1 fruit fly cellular context compared by ENCODE assay signal in the genomic region with DNA sequence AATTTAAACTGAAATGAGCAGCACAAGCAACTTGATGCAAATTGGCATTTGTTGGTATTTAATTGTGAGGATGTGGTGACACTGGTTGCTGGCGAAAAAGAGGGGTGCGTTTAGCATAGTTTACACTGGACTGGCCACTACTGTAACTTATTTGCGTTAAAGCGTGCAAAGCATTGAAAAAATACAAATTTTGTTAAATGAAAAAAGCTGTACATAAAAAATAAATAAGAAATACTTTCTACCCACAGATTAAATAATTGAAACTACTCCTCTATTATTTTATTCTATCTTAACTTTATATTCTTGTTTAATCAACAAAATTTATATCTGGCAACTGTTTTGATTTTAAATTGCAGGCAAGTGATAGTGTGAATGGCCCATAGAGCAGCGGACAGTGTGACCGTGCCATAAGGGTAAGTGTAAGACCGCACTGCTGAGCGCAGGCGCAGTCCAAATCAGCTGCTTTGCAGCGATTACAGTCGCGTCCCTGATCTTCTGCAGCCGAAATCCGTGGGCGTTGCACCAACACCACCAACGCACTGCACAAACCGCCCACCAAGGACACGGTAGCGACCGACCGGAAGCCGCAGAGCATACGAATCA.
TF ChIP-seq lines count a peak whose summit lies in the region.

A gene (minus strand): TSS at position 51 of the 603 bp plus-strand sequence.
A gene (plus strand): TSS at position 306 of the 603 bp plus-strand sequence.

TF ChIP-seq in whole organism, embryonic, 481 proteins besides CTCF, POLR2A, EP300 and RAD21 (continued from another document and continues in another):
- TF ChIP-seq pnt (GFP tag; optimal IDR thresholded peaks at IDR 0.05; lab: Kevin White, UChicago), result peak; percentile 73
- no peak for TF ChIP-seq emc (GFP tag; optimal IDR thresholded peaks at IDR 0.05; lab: Kevin White, UChicago)
- no peak for TF ChIP-seq CG7928 (GFP tag; optimal IDR thresholded peaks at IDR 0.05; lab: Kevin White, UChicago)
- peak; percentile 7 for TF ChIP-seq CG4617 (GFP tag; optimal IDR thresholded peaks at IDR 0.05; lab: Kevin White, UChicago; ENCODE audit: borderline replicate concordance)
- peak; percentile 15 for TF ChIP-seq run (tag; optimal IDR thresholded peaks at IDR 0.05; lab: Kevin White, UChicago)
- no peak for TF ChIP-seq disco-r (GFP tag; optimal IDR thresholded peaks at IDR 0.05; lab: Kevin White, UChicago)
- no peak for TF ChIP-seq CG15514 (GFP tag; optimal IDR thresholded peaks at IDR 0.05; lab: Kevin White, UChicago)
- TF ChIP-seq Dip3 (GFP tag; optimal IDR thresholded peaks at IDR 0.05; lab: Kevin White, UChicago), result peak; percentile 8
- TF ChIP-seq CG6254 (GFP tag; optimal IDR thresholded peaks at IDR 0.05; lab: Kevin White, UChicago), result no peak
- TF ChIP-seq Myb (GFP tag; optimal IDR thresholded peaks at IDR 0.05; lab: Kevin White, UChicago), result peak; percentile 25
- peak; percentile 35; the same call in 1 of the 2 replicates for TF ChIP-seq Dref (GFP tag; IDR thresholded peaks at IDR 0.05; lab: Robert Waterston, UW)
- TF ChIP-seq slou (GFP tag; optimal IDR thresholded peaks at IDR 0.05; lab: Kevin White, UChicago), result peak; percentile 50
- no peak for TF ChIP-seq Lim3 (GFP tag; IDR thresholded peaks at IDR 0.05; lab: Robert Waterston, UW)
- TF ChIP-seq HmgD (GFP tag; optimal IDR thresholded peaks at IDR 0.05; lab: Kevin White, UChicago), result no peak
- peak; percentile 41; the same call in 1 of the 2 replicates for TF ChIP-seq ttk (GFP tag; IDR thresholded peaks at IDR 0.05; lab: Robert Waterston, UW)
- TF ChIP-seq cwo (GFP tag; optimal IDR thresholded peaks at IDR 0.05; lab: Kevin White, UChicago), result no peak
- no peak for TF ChIP-seq pb (GFP tag; optimal IDR thresholded peaks at IDR 0.05; lab: Kevin White, UChicago)
- no peak for TF ChIP-seq CG11398 (GFP tag; optimal IDR thresholded peaks at IDR 0.05; lab: Kevin White, UChicago)
- peak; percentile 55 for TF ChIP-seq CG8388 (GFP tag; optimal IDR thresholded peaks at IDR 0.05; lab: Kevin White, UChicago)
- 0 out of 2 replicates have a peak, but pooled peaks have one; percentile 22 for TF ChIP-seq Poxn (GFP tag; IDR thresholded peaks at IDR 0.05; lab: Robert Waterston, UW)
- peak; percentile 79 for TF ChIP-seq sug (tag; optimal IDR thresholded peaks at IDR 0.05; lab: Kevin White, UChicago)
- TF ChIP-seq wek (GFP tag; optimal IDR thresholded peaks at IDR 0.05; lab: Kevin White, UChicago), result no peak
- TF ChIP-seq CG31224 (GFP tag; IDR thresholded peaks at IDR 0.05; lab: Robert Waterston, UW), result peak; percentile 49
- no peak for TF ChIP-seq NK7.1 (GFP tag; optimal IDR thresholded peaks at IDR 0.05; lab: Kevin White, UChicago)
- TF ChIP-seq abd-A (tag; optimal IDR thresholded peaks at IDR 0.05; lab: Kevin White, UChicago), result no peak
- no peak for TF ChIP-seq btn (GFP tag; optimal IDR thresholded peaks at IDR 0.05; lab: Kevin White, UChicago)
- no peak for TF ChIP-seq CG12219 (GFP tag; optimal IDR thresholded peaks at IDR 0.05; lab: Kevin White, UChicago)
- peak; percentile 57 for TF ChIP-seq nerfin-1 (tag; optimal IDR thresholded peaks at IDR 0.05; lab: Kevin White, UChicago)
- TF ChIP-seq CG14860 (GFP tag; IDR thresholded peaks at IDR 0.05; lab: Robert Waterston, UW; ENCODE audit: partially characterized antibody), result no peak
- no peak for TF ChIP-seq fd64A (GFP tag; optimal IDR thresholded peaks at IDR 0.05; lab: Kevin White, UChicago)
- TF ChIP-seq CG7839 (tag; optimal IDR thresholded peaks at IDR 0.05; lab: Kevin White, UChicago), result no peak
- TF ChIP-seq CG31441 (GFP tag; IDR thresholded peaks at IDR 0.05; lab: Robert Waterston, UW), result no peak; the same call in 1 of the 2 replicates
- no peak for TF ChIP-seq CG2129 (GFP tag; IDR thresholded peaks at IDR 0.05; lab: Robert Waterston, UW; ENCODE audit: partially characterized antibody)
- TF ChIP-seq CG11696 (GFP tag; IDR thresholded peaks at IDR 0.05; lab: Robert Waterston, UW), result no peak
- TF ChIP-seq dmrt11E (tag; optimal IDR thresholded peaks at IDR 0.05; lab: Kevin White, UChicago), result peak; percentile 72
- TF ChIP-seq CG13424 (tag; optimal IDR thresholded peaks at IDR 0.05; lab: Kevin White, UChicago), result peak; percentile 79
- TF ChIP-seq ci (GFP tag; IDR thresholded peaks at IDR 0.05; lab: Robert Waterston, UW), result 0 out of 3 replicates have a peak, but pooled peaks have one; percentile 5
- peak; percentile 45 for TF ChIP-seq CG3995 (GFP tag; optimal IDR thresholded peaks at IDR 0.05; lab: Kevin White, UChicago)
- no peak for TF ChIP-seq Stat92E (GFP tag; optimal IDR thresholded peaks at IDR 0.05; lab: Kevin White, UChicago)
- no peak for TF ChIP-seq zen2 (GFP tag; IDR thresholded peaks at IDR 0.05; lab: Robert Waterston, UW; ENCODE audit: partially characterized antibody)
- no peak for TF ChIP-seq Sox102F (GFP tag; optimal IDR thresholded peaks at IDR 0.05; lab: Kevin White, UChicago)
- TF ChIP-seq lov (optimal IDR thresholded peaks at IDR 0.05; lab: Kevin White, UChicago), result no peak
- TF ChIP-seq lov (GFP tag; IDR thresholded peaks at IDR 0.05; lab: Robert Waterston, UW), result no peak
- TF ChIP-seq Abd-B (GFP tag; optimal IDR thresholded peaks at IDR 0.05; lab: Kevin White, UChicago), result peak; percentile 82
- no peak for TF ChIP-seq CG16813 (GFP tag; IDR thresholded peaks at IDR 0.05; lab: Robert Waterston, UW; ENCODE audit: partially characterized antibody)
- peak; percentile 32; the same call in 1 of the 2 replicates for TF ChIP-seq E2f1 (GFP tag; IDR thresholded peaks at IDR 0.05; lab: Robert Waterston, UW)
- TF ChIP-seq CG13123 (GFP tag; optimal IDR thresholded peaks at IDR 0.05; lab: Kevin White, UChicago), result peak; percentile 32
- TF ChIP-seq Hr51 (GFP tag; optimal IDR thresholded peaks at IDR 0.05; lab: Kevin White, UChicago), result peak in 1 of 2 experiments; percentile 25
- TF ChIP-seq ewg (GFP tag; optimal IDR thresholded peaks at IDR 0.05; lab: Kevin White, UChicago), result peak; percentile 99
- TF ChIP-seq Meics (GFP tag; optimal IDR thresholded peaks at IDR 0.05; lab: Kevin White, UChicago), result peak; percentile 68
- TF ChIP-seq Fer3 (tag; optimal IDR thresholded peaks at IDR 0.05; lab: Kevin White, UChicago), result peak; percentile 50
- no peak for TF ChIP-seq CG14965 (GFP tag; optimal IDR thresholded peaks at IDR 0.05; lab: Kevin White, UChicago; ENCODE audit: borderline replicate concordance)
- TF ChIP-seq rib (GFP tag; IDR thresholded peaks at IDR 0.05; lab: Robert Waterston, UW), result no peak
- no peak for TF ChIP-seq Doc3 (GFP tag; IDR thresholded peaks at IDR 0.05; lab: Robert Waterston, UW; ENCODE audit: partially characterized antibody)
- TF ChIP-seq CG11093 (GFP tag; IDR thresholded peaks at IDR 0.05; lab: Robert Waterston, UW), result peak; percentile 63; the same call in 2 of the 3 replicates
- TF ChIP-seq C15 (GFP tag; IDR thresholded peaks at IDR 0.05; lab: Robert Waterston, UW), result 0 out of 3 replicates have a peak, but pooled peaks have one; percentile 31
- TF ChIP-seq CG13624 (GFP tag; optimal IDR thresholded peaks at IDR 0.05; lab: Kevin White, UChicago), result peak; percentile 28
- no peak for TF ChIP-seq CG2678 (tag; optimal IDR thresholded peaks at IDR 0.05; lab: Kevin White, UChicago)
- TF ChIP-seq CG4854 (GFP tag; optimal IDR thresholded peaks at IDR 0.05; lab: Kevin White, UChicago), result no peak
- TF ChIP-seq pita (GFP tag; optimal IDR thresholded peaks at IDR 0.05; lab: Kevin White, UChicago), result no peak
- peak; percentile 88 for TF ChIP-seq CoRest (tag; optimal IDR thresholded peaks at IDR 0.05; lab: Kevin White, UChicago)
- TF ChIP-seq CG9876 (GFP tag; optimal IDR thresholded peaks at IDR 0.05; lab: Kevin White, UChicago), result no peak
- TF ChIP-seq sens (GFP tag; lab: Kevin White, UChicago), result peak; percentile 91
- TF ChIP-seq CG15073 (GFP tag; optimal IDR thresholded peaks at IDR 0.05; lab: Kevin White, UChicago), result peak; percentile 98
- TF ChIP-seq sima (GFP tag; optimal IDR thresholded peaks at IDR 0.05; lab: Kevin White, UChicago), result peak; percentile 21
- no peak for TF ChIP-seq crol (GFP tag; IDR thresholded peaks at IDR 0.05; lab: Robert Waterston, UW)
- TF ChIP-seq NFAT (GFP tag; IDR thresholded peaks at IDR 0.05; lab: Robert Waterston, UW), result 0 out of 2 replicates have a peak, but pooled peaks have one; percentile 15
- no peak for TF ChIP-seq Hr78 (GFP tag; optimal IDR thresholded peaks at IDR 0.05; lab: Kevin White, UChicago)
- no peak; the same call in 1 of the 2 replicates for TF ChIP-seq E2f2 (GFP tag; IDR thresholded peaks at IDR 0.05; lab: Robert Waterston, UW)
- TF ChIP-seq CG17359 (tag; optimal IDR thresholded peaks at IDR 0.05; lab: Kevin White, UChicago), result no peak
- peak; percentile 43; the same call in 1 of the 3 replicates for TF ChIP-seq CG34422 (GFP tag; IDR thresholded peaks at IDR 0.05; lab: Robert Waterston, UW)
- peak; percentile 88 for TF ChIP-seq Med (GFP tag; lab: Kevin White, UChicago)
- TF ChIP-seq CG15269 (tag; optimal IDR thresholded peaks at IDR 0.05; lab: Kevin White, UChicago), result no peak
- TF ChIP-seq Lpt (GFP tag; optimal IDR thresholded peaks at IDR 0.05; lab: Kevin White, UChicago), result no peak
- TF ChIP-seq en (GFP tag; optimal IDR thresholded peaks at IDR 0.05; lab: Kevin White, UChicago), result no peak
- no peak for TF ChIP-seq CG17568 (GFP tag; optimal IDR thresholded peaks at IDR 0.05; lab: Kevin White, UChicago)
- peak; percentile 50 for TF ChIP-seq CG4820 (GFP tag; optimal IDR thresholded peaks at IDR 0.05; lab: Kevin White, UChicago)
- no peak for TF ChIP-seq nau (GFP tag; optimal IDR thresholded peaks at IDR 0.05; lab: Kevin White, UChicago)
- no peak for TF ChIP-seq fd102C (GFP tag; optimal IDR thresholded peaks at IDR 0.05; lab: Kevin White, UChicago)
- 0 out of 2 replicates have a peak, but pooled peaks have one; percentile 23 for TF ChIP-seq bbx (GFP tag; IDR thresholded peaks at IDR 0.05; lab: Robert Waterston, UW; ENCODE audit: partially characterized antibody)
- TF ChIP-seq CkIIα-i1 (GFP tag; IDR thresholded peaks at IDR 0.05; lab: Robert Waterston, UW), result no peak
- TF ChIP-seq CG13287 (GFP tag; IDR thresholded peaks at IDR 0.05; lab: Robert Waterston, UW; ENCODE audit: partially characterized antibody), result no peak
- no peak for TF ChIP-seq CG3065 (GFP tag; optimal IDR thresholded peaks at IDR 0.05; lab: Kevin White, UChicago)
- TF ChIP-seq Gug (GFP tag; IDR thresholded peaks at IDR 0.05; lab: Robert Waterston, UW), result peak; percentile 58; the same call in 2 of the 4 replicates
- peak; percentile 30 for TF ChIP-seq CG34376 (GFP tag; optimal IDR thresholded peaks at IDR 0.05; lab: Kevin White, UChicago)
- TF ChIP-seq CG18262 (tag; optimal IDR thresholded peaks at IDR 0.05; lab: Kevin White, UChicago), result peak; percentile 68
- TF ChIP-seq ATbp (GFP tag; optimal IDR thresholded peaks at IDR 0.05; lab: Kevin White, UChicago), result no peak
- peak; percentile 25 for TF ChIP-seq Fer2 (tag; optimal IDR thresholded peaks at IDR 0.05; lab: Kevin White, UChicago)
- peak; percentile 64 for TF ChIP-seq CG10267 (tag; optimal IDR thresholded peaks at IDR 0.05; lab: Kevin White, UChicago)
- 0 out of 3 replicates have a peak, but pooled peaks have one; percentile 51 for TF ChIP-seq CG11560 (tag; IDR thresholded peaks at IDR 0.05; lab: Robert Waterston, UW)
- no peak for TF ChIP-seq ash1 (GFP tag; optimal IDR thresholded peaks at IDR 0.05; lab: Kevin White, UChicago)
- TF ChIP-seq inv (GFP tag; IDR thresholded peaks at IDR 0.05; lab: Robert Waterston, UW; ENCODE audit: partially characterized antibody), result no peak
- peak; percentile 20 for TF ChIP-seq Side (GFP tag; optimal IDR thresholded peaks at IDR 0.05; lab: Kevin White, UChicago)
- TF ChIP-seq CG1647 (GFP tag; optimal IDR thresholded peaks at IDR 0.05; lab: Kevin White, UChicago), result peak; percentile 21
- no peak for TF ChIP-seq CG12744 (GFP tag; optimal IDR thresholded peaks at IDR 0.05; lab: Kevin White, UChicago)
- TF ChIP-seq H2.0 (GFP tag; IDR thresholded peaks at IDR 0.05; lab: Robert Waterston, UW), result peak; percentile 23; the same call in 1 of the 2 replicates
- no peak for TF ChIP-seq CG6683 (GFP tag; optimal IDR thresholded peaks at IDR 0.05; lab: Kevin White, UChicago)
- TF ChIP-seq usp (GFP tag; optimal IDR thresholded peaks at IDR 0.05; lab: Kevin White, UChicago), result no peak
- TF ChIP-seq pros (GFP tag; optimal IDR thresholded peaks at IDR 0.05; lab: Kevin White, UChicago), result no peak
- TF ChIP-seq mam (GFP tag; optimal IDR thresholded peaks at IDR 0.05; lab: Kevin White, UChicago), result peak; percentile 80
- peak; percentile 97 for TF ChIP-seq CG7357 (GFP tag; IDR thresholded peaks at IDR 0.05; lab: Robert Waterston, UW)
- TF ChIP-seq Max (GFP tag; optimal IDR thresholded peaks at IDR 0.05; lab: Kevin White, UChicago), result peak; percentile 51
- peak; percentile 56 for TF ChIP-seq CG30431 (GFP tag; optimal IDR thresholded peaks at IDR 0.05; lab: Kevin White, UChicago)
- no peak for TF ChIP-seq amos (GFP tag; IDR thresholded peaks at IDR 0.05; lab: Robert Waterston, UW; ENCODE audit: partially characterized antibody)
- peak; percentile 86 for TF ChIP-seq CG17361 (GFP tag; IDR thresholded peaks at IDR 0.05; lab: Robert Waterston, UW)
- TF ChIP-seq Gsc (GFP tag; IDR thresholded peaks at IDR 0.05; lab: Robert Waterston, UW), result no peak
- TF ChIP-seq exex (tag; optimal IDR thresholded peaks at IDR 0.05; lab: Kevin White, UChicago), result no peak
- peak; percentile 37 to 90 for TF ChIP-seq crp (GFP tag; optimal IDR thresholded peaks at IDR 0.05; lab: Kevin White, UChicago)
- no peak for TF ChIP-seq CG10543 (GFP tag; optimal IDR thresholded peaks at IDR 0.05; lab: Kevin White, UChicago)
- peak; percentile 61 for TF ChIP-seq zen (tag; optimal IDR thresholded peaks at IDR 0.05; lab: Kevin White, UChicago)
- TF ChIP-seq CG12769 (tag; optimal IDR thresholded peaks at IDR 0.05; lab: Kevin White, UChicago), result no peak
- no peak for TF ChIP-seq schlank (tag; optimal IDR thresholded peaks at IDR 0.05; lab: Kevin White, UChicago)
- peak; percentile 28; the same call in 1 of the 2 replicates for TF ChIP-seq seq (GFP tag; IDR thresholded peaks at IDR 0.05; lab: Robert Waterston, UW)
- TF ChIP-seq MBD-R2 (GFP tag; IDR thresholded peaks at IDR 0.05; lab: Robert Waterston, UW), result peak; percentile 93
- no peak for TF ChIP-seq ems (GFP tag; optimal IDR thresholded peaks at IDR 0.05; lab: Kevin White, UChicago)
- peak; percentile 60 for TF ChIP-seq trem (tag; optimal IDR thresholded peaks at IDR 0.05; lab: Kevin White, UChicago)
- no peak for TF ChIP-seq CG31388 (GFP tag; optimal IDR thresholded peaks at IDR 0.05; lab: Kevin White, UChicago)
- TF ChIP-seq CG8944 (GFP tag; optimal IDR thresholded peaks at IDR 0.05; lab: Kevin White, UChicago), result peak; percentile 29
- no peak for TF ChIP-seq CG34224 (GFP tag; IDR thresholded peaks at IDR 0.05; lab: Robert Waterston, UW; ENCODE audit: partially characterized antibody)
- peak; percentile 54; the same call in 1 of the 3 replicates for TF ChIP-seq jigr1 (GFP tag; IDR thresholded peaks at IDR 0.05; lab: Robert Waterston, UW)
- peak; percentile 67; the same call in 1 of the 2 replicates for TF ChIP-seq sisA (GFP tag; IDR thresholded peaks at IDR 0.05; lab: Robert Waterston, UW)
